Worm (Caenorhabditis elegans): ENCODE results near the gene sre-9.

- no peak for TF ChIP-seq egl-27 (tag; optimal IDR thresholded peaks at IDR 0.05)
- TF ChIP-seq nhr-11 (tag; optimal IDR thresholded peaks at IDR 0.05), result no peak
- no peak for TF ChIP-seq fos-1 (tag; optimal IDR thresholded peaks at IDR 0.05)
- TF ChIP-seq skn-1 (tag; optimal IDR thresholded peaks at IDR 0.05), result no peak
- TF ChIP-seq lin-15B (tag; optimal IDR thresholded peaks at IDR 0.05), result no peak
- no peak for TF ChIP-seq elt-2 (tag; optimal IDR thresholded peaks at IDR 0.05)
- TF ChIP-seq nfya-1 (tag; optimal IDR thresholded peaks at IDR 0.05; ENCODE audit: insufficient read depth), result no peak
- no peak for TF ChIP-seq daf-12 (tag; optimal IDR thresholded peaks at IDR 0.05)
- no peak for TF ChIP-seq nhr-28 (tag; optimal IDR thresholded peaks at IDR 0.05)
- no peak for TF ChIP-seq pha-4 (tag; optimal IDR thresholded peaks at IDR 0.05)
- no peak for TF ChIP-seq unc-62 (GFP tag; optimal IDR thresholded peaks at IDR 0.05)
- TF ChIP-seq mdl-1 (tag; optimal IDR thresholded peaks at IDR 0.05), result no peak
- TF ChIP-seq lin-39 (tag; optimal IDR thresholded peaks at IDR 0.05), result no peak
Observed at ce11 chrV:3945053-3945452, 50.3 kb downstream of the sre-9 start, which contains the start of gene cyp-35B3.

All from whole organism, L3 larva.